Worm (Caenorhabditis elegans) whole organism, young adult: Measurements from ENCODE around the gene nspb-12.
A peak's percentile ranks its signal among the peaks of the same experiment; 100 is the strongest.

Experiments used
- B0035.1 ChIP-seq: sonication (generic microtip); optimal IDR thresholded peaks from 2 replicates; lab custom pipeline; 2016; ENCODE audit warnings: missing genetic modification characterization, mild to moderate bottlenecking, missing compliant biosample characterization, missing genotype, missing genetic modification reagents
- F22D6.2 ChIP-seq: sonication (generic microtip); optimal IDR thresholded peaks from 2 replicates; lab custom pipeline; 2016; ENCODE audit warnings: mild to moderate bottlenecking, missing genetic modification characterization, missing compliant biosample characterization
- F33H1.4 ChIP-seq: fragments of 200-800 bp; sonication (Bioruptor generic); IDR thresholded peaks from 2 replicates; pipeline ENCODE4 v1.3.6; 2022; ENCODE audit warnings: missing genetic modification reagents, missing genetic modification characterization, missing compliant biosample characterization
- F39B2.1 ChIP-seq: fragments of 200-800 bp; sonication (Bioruptor generic); IDR thresholded peaks from 2 replicates; pipeline ENCODE4 v1.3.6; 2022; ENCODE audit warnings: missing genetic modification reagents, missing genetic modification characterization, missing compliant biosample characterization
- F49E8.2 ChIP-seq: sonication (generic microtip); optimal IDR thresholded peaks from 3 replicates; lab custom pipeline; 2017; ENCODE audit warnings: missing genetic modification characterization, mild to moderate bottlenecking, missing compliant biosample characterization, antibody characterized with exemption, moderate library complexity; ENCODE audit not compliant: insufficient read depth
- F52B5.7 ChIP-seq: sonication (generic microtip); optimal IDR thresholded peaks from 2 replicates; lab custom pipeline; 2016; ENCODE audit warnings: mild to moderate bottlenecking, missing genetic modification characterization, missing compliant biosample characterization
- F55B11.4 ChIP-seq: sonication (generic microtip); optimal IDR thresholded peaks from 2 replicates; lab custom pipeline; 2016; ENCODE audit warnings: missing compliant biosample characterization, missing genetic modification characterization, borderline replicate concordance; ENCODE audit not compliant: insufficient read depth
- T07F8.4 ChIP-seq: sonication (generic microtip); optimal IDR thresholded peaks from 2 replicates; lab custom pipeline; 2016; ENCODE audit warnings: mild to moderate bottlenecking, missing genetic modification characterization, moderate library complexity, missing compliant biosample characterization
- T26A5.8 ChIP-seq: sonication (generic microtip); optimal IDR thresholded peaks from 2 replicates; lab custom pipeline; 2016; ENCODE audit warnings: missing genetic modification characterization, missing compliant biosample characterization
- Y53F4B.3 ChIP-seq: fragments of 200-800 bp; sonication (Bioruptor generic); IDR thresholded peaks from 2 replicates; pipeline ENCODE4 v1.3.6; 2022; ENCODE audit warnings: missing genetic modification reagents, missing genetic modification characterization, missing compliant biosample characterization
- Y53G8AR.9 ChIP-seq: fragments of 200-800 bp; sonication (Bioruptor generic); conservative IDR thresholded peaks from 2 replicates; pipeline ENCODE4 v1.3.6; 2022; ENCODE audit warnings: missing genetic modification reagents, missing genetic modification characterization, missing compliant biosample characterization
- Y56A3A.18 ChIP-seq: fragments of 200-800 bp; sonication (Bioruptor generic); IDR thresholded peaks from 2 replicates; pipeline ENCODE4 v1.3.6; 2022; ENCODE audit warnings: missing genetic modification reagents, missing genetic modification characterization, missing compliant biosample characterization
- aptf-2 ChIP-seq: fragments of 200-800 bp; sonication (Bioruptor generic); conservative IDR thresholded peaks from 2 replicates; pipeline ENCODE4 v1.3.6; 2022; ENCODE audit warnings: missing genetic modification reagents, missing genetic modification characterization, missing compliant biosample characterization
- bed-1 ChIP-seq: fragments of 200-800 bp; sonication (Bioruptor generic); IDR thresholded peaks from 2 replicates; pipeline ENCODE4 v1.3.6; 2022; ENCODE audit warnings: missing genetic modification reagents, missing genetic modification characterization, missing compliant biosample characterization
- cebp-1 ChIP-seq, 2 experiments: fragments of 200-800 bp in 1 of 2; sonication (Bioruptor generic) in 1 of 2; sonication (generic microtip) in 1 of 2; IDR thresholded peaks in 1 of 2; optimal IDR thresholded peaks in 1 of 2; 2 replicates each; pipeline versions ENCODE4 v1.3.6 to Lab custom; 2017 to 2022; ENCODE audit warnings: missing compliant biosample characterization in 2 of 2, missing genetic modification characterization in 2 of 2, mild to moderate bottlenecking in 1 of 2, missing genetic modification reagents in 1 of 2, moderate library complexity in 1 of 2
- ceh-100 ChIP-seq: fragments of 200-800 bp; sonication (Bioruptor generic); IDR thresholded peaks from 2 replicates; pipeline ENCODE4 v1.3.6; 2022; ENCODE audit warnings: missing genetic modification reagents, missing genetic modification characterization, missing compliant biosample characterization
- ceh-40 ChIP-seq: fragments of 200-800 bp; sonication (Bioruptor generic); IDR thresholded peaks from 2 replicates; pipeline ENCODE4 v1.3.6; 2022; ENCODE audit warnings: missing genetic modification characterization, missing compliant biosample characterization
- chd-7 ChIP-seq: sonication (generic microtip); optimal IDR thresholded peaks from 2 replicates; lab custom pipeline; 2016; ENCODE audit warnings: mild to moderate bottlenecking, missing genetic modification characterization, moderate library complexity, missing compliant biosample characterization
- die-1 ChIP-seq: sonication (generic microtip); optimal IDR thresholded peaks from 2 replicates; lab custom pipeline; 2016; ENCODE audit warnings: missing genotype, mild to moderate bottlenecking, missing genetic modification characterization, missing compliant biosample characterization
- egrh-3 ChIP-seq: fragments of 200-800 bp; sonication (Bioruptor generic); IDR thresholded peaks from 2 replicates; pipeline ENCODE4 v1.3.6; 2022; ENCODE audit warnings: missing genetic modification reagents, missing genetic modification characterization, missing compliant biosample characterization
- ets-4 ChIP-seq: fragments of 200-800 bp; sonication (Bioruptor generic); optimal IDR thresholded peaks from 2 replicates; lab custom pipeline; 2018; ENCODE audit warnings: mild to moderate bottlenecking, missing genetic modification characterization, missing compliant biosample characterization
- gei-17 ChIP-seq: fragments of 200-800 bp; sonication (Bioruptor generic); optimal IDR thresholded peaks from 2 replicates; lab custom pipeline; 2018; ENCODE audit warnings: mild to moderate bottlenecking, missing genetic modification characterization, missing compliant biosample characterization
- him-1 ChIP-seq: sonication (generic microtip); optimal IDR thresholded peaks from 2 replicates; lab custom pipeline; 2016; ENCODE audit warnings: missing genotype, missing genetic modification reagents, missing genetic modification characterization, missing compliant biosample characterization
- hsf-1 ChIP-seq: fragments of 200-800 bp; sonication (Bioruptor generic); IDR thresholded peaks from 2 replicates; pipeline ENCODE4 v1.3.6; 2022; ENCODE audit warnings: missing genetic modification reagents, missing genetic modification characterization, missing compliant biosample characterization
- let-607 ChIP-seq, 2 experiments: fragments of 200-800 bp in 1 of 2; sonication (Bioruptor generic) in 1 of 2; sonication (generic microtip) in 1 of 2; optimal IDR thresholded peaks; 2 replicates each; lab custom pipeline; 2016 to 2018; ENCODE audit warnings: mild to moderate bottlenecking in 2 of 2, missing compliant biosample characterization in 2 of 2, missing genetic modification characterization in 2 of 2, moderate library complexity in 2 of 2, missing genotype in 1 of 2
- lin-35 ChIP-seq, 3 experiments: fragments of 150-350 bp in 2 of 3; sonication (generic microtip) in 1 of 3; optimal IDR thresholded peaks; 2 replicates each; lab custom pipeline; 2014 to 2018; ENCODE audit warnings: missing biosample characterization in 3 of 3, missing genetic modification characterization in 3 of 3, missing genetic modification reagents in 3 of 3
- lin-54 ChIP-seq: fragments of 200-800 bp; sonication (Bioruptor generic); optimal IDR thresholded peaks from 2 replicates; lab custom pipeline; 2018; ENCODE audit warnings: mild to moderate bottlenecking, missing genetic modification characterization, missing compliant biosample characterization
- madf-6 ChIP-seq: fragments of 200-800 bp; sonication (Bioruptor generic); IDR thresholded peaks from 2 replicates; pipeline ENCODE4 v1.3.6; 2022; ENCODE audit warnings: missing genetic modification reagents, missing genetic modification characterization, missing compliant biosample characterization
- madf-8 ChIP-seq: fragments of 200-800 bp; sonication (Bioruptor generic); conservative IDR thresholded peaks from 2 replicates; pipeline ENCODE4 v1.3.6; 2022; ENCODE audit warnings: missing genetic modification reagents, missing genetic modification characterization, missing compliant biosample characterization
- mcd-1 ChIP-seq: fragments of 200-800 bp; sonication (Bioruptor generic); IDR thresholded peaks from 2 replicates; pipeline ENCODE4 v1.3.6; 2022; ENCODE audit warnings: missing genetic modification reagents, missing genetic modification characterization, missing compliant biosample characterization
- nfya-2 ChIP-seq: fragments of 200-800 bp; sonication (Bioruptor generic); IDR thresholded peaks from 2 replicates; pipeline ENCODE4 v1.3.6; 2022; ENCODE audit warnings: missing genetic modification reagents, missing genetic modification characterization, missing compliant biosample characterization
- nfyb-1 ChIP-seq: fragments of 200-800 bp; sonication (Bioruptor generic); IDR thresholded peaks from 2 replicates; pipeline ENCODE4 v1.3.6; 2022; ENCODE audit warnings: missing genetic modification reagents, missing genetic modification characterization, missing compliant biosample characterization
- nhr-120 ChIP-seq: fragments of 200-800 bp; sonication (Bioruptor generic); IDR thresholded peaks from 2 replicates; pipeline ENCODE4 v1.3.6; 2022; ENCODE audit warnings: missing genetic modification characterization, missing compliant biosample characterization
- nhr-179 ChIP-seq: sonication (generic microtip); optimal IDR thresholded peaks from 2 replicates; lab custom pipeline; 2016; ENCODE audit warnings: mild to moderate bottlenecking, missing genetic modification characterization, missing compliant biosample characterization
- nhr-27 ChIP-seq: fragments of 200-800 bp; sonication (Bioruptor generic); optimal IDR thresholded peaks from 2 replicates; lab custom pipeline; 2018; ENCODE audit warnings: mild to moderate bottlenecking, missing genetic modification characterization, moderate library complexity, missing compliant biosample characterization
- rcor-1 ChIP-seq: fragments of 200-800 bp; sonication (Bioruptor generic); IDR thresholded peaks from 2 replicates; pipeline ENCODE4 v1.3.6; 2022; ENCODE audit warnings: missing genetic modification reagents, missing genetic modification characterization, missing compliant biosample characterization
- rec-8 ChIP-seq, 2 experiments: sonication (generic microtip); optimal IDR thresholded peaks; 2 replicates each; lab custom pipeline; 2016; ENCODE audit warnings: mild to moderate bottlenecking in 2 of 2, missing genetic modification characterization in 2 of 2, missing genetic modification reagents in 2 of 2, missing genotype in 2 of 2, missing biosample characterization in 1 of 2, missing compliant biosample characterization in 1 of 2, moderate library complexity in 1 of 2
- rpc-1 ChIP-seq, 2 experiments: fragments of 150-350 bp in 1 of 2; sonication (generic microtip) in 1 of 2; optimal IDR thresholded peaks; 2 replicates each; lab custom pipeline; 2014 to 2018; ENCODE audit warnings: missing biosample characterization in 1 of 2, missing genetic modification characterization in 1 of 2, missing genetic modification reagents in 1 of 2, missing genotype in 1 of 2
- snpc-1.3 ChIP-seq: sonication (generic microtip); optimal IDR thresholded peaks from 2 replicates; lab custom pipeline; 2017; ENCODE audit warnings: missing genetic modification characterization, mild to moderate bottlenecking, missing compliant biosample characterization, antibody characterized with exemption, moderate library complexity, missing genotype, missing genetic modification reagents; ENCODE audit not compliant: insufficient read depth
- snpc-4 ChIP-seq, 5 experiments: fragments of 150-350 bp in 1 of 5; sonication (generic microtip) in 4 of 5; optimal IDR thresholded peaks; 2 replicates each; lab custom pipeline; 2014 to 2018; ENCODE audit warnings: missing genetic modification characterization in 5 of 5, missing biosample characterization in 3 of 5, antibody characterized with exemption in 2 of 5, mild to moderate bottlenecking in 2 of 5, missing compliant biosample characterization in 2 of 5, missing genotype in 2 of 5, moderate library complexity in 2 of 5, missing genetic modification reagents in 1 of 5
- sptf-2 ChIP-seq: fragments of 200-800 bp; sonication (Bioruptor generic); optimal IDR thresholded peaks from 2 replicates; lab custom pipeline; 2018; ENCODE audit warnings: mild to moderate bottlenecking, missing genetic modification characterization, missing compliant biosample characterization
- zfh-2 ChIP-seq: fragments of 200-800 bp; sonication (Bioruptor generic); conservative IDR thresholded peaks from 2 replicates; pipeline ENCODE4 v1.3.6; 2022; ENCODE audit warnings: missing genetic modification reagents, missing genetic modification characterization, missing compliant biosample characterization
- ztf-18 ChIP-seq: sonication (generic microtip); optimal IDR thresholded peaks from 2 replicates; lab custom pipeline; 2016; ENCODE audit warnings: missing genotype, mild to moderate bottlenecking, missing genetic modification characterization, missing compliant biosample characterization
- ztf-3 ChIP-seq: fragments of 200-800 bp; sonication (Bioruptor generic); optimal IDR thresholded peaks from 2 replicates; lab custom pipeline; 2018; ENCODE audit warnings: mild to moderate bottlenecking, missing genetic modification characterization, missing compliant biosample characterization

The nspb-12 gene

ce11 chrIII:5601999-5602398 lies 33.4 kb upstream of the nspb-12 start (continued):
- no peak for TF ChIP-seq gei-17 (GFP tag; lab: Kevin White, UChicago)
- peak; percentile 87 for TF ChIP-seq T07F8.4 (tag; lab: Kevin White, UChicago)
- TF ChIP-seq cebp-1 (GFP tag; IDR thresholded peaks at IDR 0.05; lab: Robert Waterston, UW) = 0 out of 2 replicates have a peak, but pooled peaks have one; percentile 48
- peak; percentile 76 for TF ChIP-seq cebp-1 (tag; optimal IDR thresholded peaks at IDR 0.05; lab: Kevin White, UChicago)
- TF ChIP-seq zfh-2 (GFP tag; lab: Robert Waterston, UW) = peak; percentile 51; the same call in 1 of the 2 replicates
- TF ChIP-seq T26A5.8 = peak; percentile 76
- peak; percentile 95 for TF ChIP-seq chd-7 (tag; lab: Kevin White, UChicago)
- TF ChIP-seq rpc-1 (optimal IDR thresholded peaks at IDR 0.05; lab: Kevin White, UChicago) = peak; percentile 77
- TF ChIP-seq rpc-1 (tag; optimal IDR thresholded peaks at IDR 0.05; lab: Kevin White, UChicago) = peak; percentile 89
- peak; percentile 77 for TF ChIP-seq madf-6 (GFP tag; lab: Robert Waterston, UW)
- TF ChIP-seq Y53G8AR.9 (GFP tag; lab: Robert Waterston, UW) = peak; percentile 68
- 0 out of 2 replicates have a peak, but pooled peaks have one; percentile 59 for TF ChIP-seq bed-1 (GFP tag; lab: Robert Waterston, UW)
- peak; percentile 84 for TF ChIP-seq ets-4
- TF ChIP-seq Y56A3A.18 (GFP tag; lab: Robert Waterston, UW) = peak; percentile 92
- TF ChIP-seq snpc-4 (GFP tag; optimal IDR thresholded peaks at IDR 0.05; lab: Kevin White, UChicago) = peak; percentile 68
- peak; percentile 18 to 71 (median 64) for TF ChIP-seq snpc-4 (tag; optimal IDR thresholded peaks at IDR 0.05; lab: Kevin White, UChicago)
- TF ChIP-seq aptf-2 (GFP tag; lab: Robert Waterston, UW) = peak; percentile 67; the same call in 1 of the 2 replicates
- peak; percentile 88 for TF ChIP-seq die-1 (tag; lab: Kevin White, UChicago)
- TF ChIP-seq him-1 (tag; lab: Kevin White, UChicago) = peak; percentile 52
- TF ChIP-seq F22D6.2 = peak; percentile 64
- 0 out of 2 replicates have a peak, but pooled peaks have one; percentile 21 for TF ChIP-seq egrh-3 (GFP tag; lab: Robert Waterston, UW)
- peak; percentile 33; the same call in 1 of the 2 replicates for TF ChIP-seq hsf-1
- peak; percentile 74 for TF ChIP-seq ztf-3 (GFP tag; lab: Kevin White, UChicago)
- peak in 1 of 3 experiments; percentile 57 for TF ChIP-seq lin-35 (GFP tag; optimal IDR thresholded peaks at IDR 0.05; lab: Kevin White, UChicago)
- TF ChIP-seq F39B2.1 = peak; percentile 69; the same call in 1 of the 2 replicates
- 0 out of 2 replicates have a peak, but pooled peaks have one; percentile 67 for TF ChIP-seq nfya-2 (GFP tag; lab: Robert Waterston, UW)
- TF ChIP-seq let-607 (tag; optimal IDR thresholded peaks at IDR 0.05; lab: Kevin White, UChicago) = peak; percentile 50 to 70
- peak; percentile 54; the same call in 1 of the 2 replicates for TF ChIP-seq ceh-100 (GFP tag; lab: Robert Waterston, UW)
- peak; percentile 60 for TF ChIP-seq nhr-179 (tag; lab: Kevin White, UChicago)
- TF ChIP-seq F55B11.4 (tag; lab: Kevin White, UChicago) = no peak
- peak; percentile 19; the same call in 1 of the 2 replicates for TF ChIP-seq madf-8 (GFP tag; lab: Robert Waterston, UW)
- TF ChIP-seq sptf-2 (GFP tag; lab: Kevin White, UChicago) = peak; percentile 82
- peak; percentile 81 for TF ChIP-seq rcor-1 (GFP tag; lab: Robert Waterston, UW)
- TF ChIP-seq F33H1.4 (GFP tag; lab: Robert Waterston, UW) = peak; percentile 70
- peak; percentile 87; the same call in 1 of the 2 replicates for TF ChIP-seq ceh-40
- TF ChIP-seq F49E8.2 (tag; lab: Kevin White, UChicago) = peak; percentile 91
- peak; percentile 86 for TF ChIP-seq snpc-1.3 (tag; lab: Kevin White, UChicago)
- TF ChIP-seq ztf-18 (tag; lab: Kevin White, UChicago) = peak; percentile 77
- TF ChIP-seq lin-54 (GFP tag; lab: Kevin White, UChicago) = peak; percentile 75
- TF ChIP-seq mcd-1 = peak; percentile 74
- TF ChIP-seq nhr-27 (tag; lab: Kevin White, UChicago) = peak; percentile 41
- peak; percentile 94 for TF ChIP-seq nfyb-1 (GFP tag; lab: Robert Waterston, UW)
- TF ChIP-seq F52B5.7 = peak; percentile 94
- 0 out of 2 replicates have a peak, but pooled peaks have one; percentile 87 for TF ChIP-seq nhr-120 (GFP tag; lab: Robert Waterston, UW)
- no peak for TF ChIP-seq Y53F4B.3
- TF ChIP-seq B0035.1 (tag; lab: Kevin White, UChicago) = peak; percentile 36
- peak; percentile 77 to 91 for TF ChIP-seq rec-8 (tag; optimal IDR thresholded peaks at IDR 0.05; lab: Kevin White, UChicago)
